Worm (Caenorhabditis elegans): ENCODE results near the gene glb-23.
"Not testable (repeated sequence)": the region's sequence is repeated elsewhere in the genome, so short reads cannot be mapped to it uniquely, and the experiment has no call there.

DNA sequence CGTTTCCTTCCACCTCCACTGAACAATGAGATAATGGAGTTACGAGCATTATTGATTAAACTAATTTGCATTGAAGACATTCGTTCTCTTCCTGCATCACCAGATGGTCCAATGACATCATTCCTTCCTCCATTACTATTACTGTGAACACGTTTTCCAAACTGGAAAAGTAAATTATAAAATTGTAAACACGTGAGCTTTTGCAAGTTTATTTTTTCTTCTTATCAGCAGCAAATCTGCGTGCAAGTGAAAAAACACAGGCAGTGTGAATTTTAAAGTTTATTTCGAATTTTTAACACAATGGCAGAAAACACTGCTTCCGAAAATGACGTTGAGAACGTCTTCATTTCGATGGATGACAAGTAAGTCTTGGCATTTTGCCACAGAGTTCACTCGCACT lies 27.9 kb upstream of the glb-23 start, which contains the start of gene D2024.1:
- TF ChIP-seq W03F9.2, him-1, dao-5 (tag; optimal IDR thresholded peaks at IDR 0.05): not testable (repeated sequence)
